Worm (Caenorhabditis elegans) whole organism, young adult: ENCODE results near the gene col-76.

ENCODE experiments used
- B0019.2 ChIP-seq: fragments of 200-800 bp; sonication (Bioruptor generic); conservative IDR thresholded peaks from 2 replicates; pipeline ENCODE4 v1.3.6; 2022; ENCODE audit warnings: missing genetic modification reagents, missing genetic modification characterization, missing compliant biosample characterization
- B0336.3 ChIP-seq: fragments of 200-800 bp; sonication (Bioruptor generic); IDR thresholded peaks from 2 replicates; pipeline ENCODE4 v1.3.6; 2022; ENCODE audit warnings: missing genetic modification characterization, missing compliant biosample characterization
- D2030.7 ChIP-seq: fragments of 200-800 bp; sonication (Bioruptor generic); IDR thresholded peaks from 2 replicates; pipeline ENCODE4 v1.3.6; 2022; ENCODE audit warnings: missing genetic modification reagents, missing genetic modification characterization, missing compliant biosample characterization
- F22D6.2 ChIP-seq: sonication (generic microtip); optimal IDR thresholded peaks from 2 replicates; lab custom pipeline; 2016; ENCODE audit warnings: mild to moderate bottlenecking, missing genetic modification characterization, missing compliant biosample characterization
- F23B12.7 ChIP-seq: sonication (generic microtip); optimal IDR thresholded peaks from 2 replicates; lab custom pipeline; 2017; ENCODE audit warnings: missing genetic modification characterization, mild to moderate bottlenecking, missing compliant biosample characterization, antibody characterized with exemption, moderate library complexity; ENCODE audit not compliant: insufficient read depth
- F33H1.4 ChIP-seq: fragments of 200-800 bp; sonication (Bioruptor generic); IDR thresholded peaks from 2 replicates; pipeline ENCODE4 v1.3.6; 2022; ENCODE audit warnings: missing genetic modification reagents, missing genetic modification characterization, missing compliant biosample characterization
- F57C9.4 ChIP-seq: sonication (generic microtip); optimal IDR thresholded peaks from 2 replicates; lab custom pipeline; 2017; ENCODE audit warnings: mild to moderate bottlenecking, missing genetic modification characterization, missing compliant biosample characterization
- T26A5.8 ChIP-seq: sonication (generic microtip); optimal IDR thresholded peaks from 2 replicates; lab custom pipeline; 2016; ENCODE audit warnings: missing genetic modification characterization, missing compliant biosample characterization
- Y53F4B.3 ChIP-seq: fragments of 200-800 bp; sonication (Bioruptor generic); IDR thresholded peaks from 2 replicates; pipeline ENCODE4 v1.3.6; 2022; ENCODE audit warnings: missing genetic modification reagents, missing genetic modification characterization, missing compliant biosample characterization
- Y56A3A.18 ChIP-seq: fragments of 200-800 bp; sonication (Bioruptor generic); IDR thresholded peaks from 2 replicates; pipeline ENCODE4 v1.3.6; 2022; ENCODE audit warnings: missing genetic modification reagents, missing genetic modification characterization, missing compliant biosample characterization
- Y67H2A.10 ChIP-seq: fragments of 200-800 bp; sonication (Bioruptor generic); conservative IDR thresholded peaks from 2 replicates; pipeline ENCODE4 v1.3.6; 2022; ENCODE audit warnings: missing genetic modification reagents, missing genetic modification characterization, missing compliant biosample characterization
- Y79H2A.3 ChIP-seq: fragments of 200-800 bp; sonication (Bioruptor generic); conservative IDR thresholded peaks from 2 replicates; pipeline ENCODE4 v1.3.6; 2022; ENCODE audit warnings: missing genetic modification reagents, missing genetic modification characterization, missing compliant biosample characterization
- Y95B8A.8 ChIP-seq: fragments of 200-800 bp; sonication (Bioruptor generic); IDR thresholded peaks from 2 replicates; pipeline ENCODE4 v1.3.6; 2022; ENCODE audit warnings: missing genetic modification reagents, missing genetic modification characterization, missing compliant biosample characterization
- akir-1 ChIP-seq: fragments of 200-800 bp; sonication (Bioruptor generic); optimal IDR thresholded peaks from 2 replicates; lab custom pipeline; 2018; ENCODE audit warnings: mild to moderate bottlenecking, missing genetic modification characterization, moderate library complexity, missing compliant biosample characterization
- ama-1 ChIP-seq, 3 experiments: fragments of 150-350 bp in 1 of 3; sonication (generic microtip) in 2 of 3; optimal IDR thresholded peaks; 2 replicates each; lab custom pipeline; 2014 to 2018; ENCODE audit warnings: missing biosample characterization in 2 of 3, missing genetic modification characterization in 2 of 3, missing genetic modification reagents in 2 of 3
- aptf-3 ChIP-seq: fragments of 200-800 bp; sonication (Bioruptor generic); IDR thresholded peaks from 2 replicates; pipeline ENCODE4 v1.3.6; 2022; ENCODE audit warnings: missing genetic modification characterization, missing compliant biosample characterization
- attf-6 ChIP-seq: fragments of 200-800 bp; sonication (Bioruptor generic); IDR thresholded peaks from 2 replicates; pipeline ENCODE4 v1.3.6; 2022; ENCODE audit warnings: missing genetic modification reagents, missing genetic modification characterization, missing compliant biosample characterization
- bed-1 ChIP-seq: fragments of 200-800 bp; sonication (Bioruptor generic); IDR thresholded peaks from 2 replicates; pipeline ENCODE4 v1.3.6; 2022; ENCODE audit warnings: missing genetic modification reagents, missing genetic modification characterization, missing compliant biosample characterization
- chd-7 ChIP-seq: sonication (generic microtip); optimal IDR thresholded peaks from 2 replicates; lab custom pipeline; 2016; ENCODE audit warnings: mild to moderate bottlenecking, missing genetic modification characterization, moderate library complexity, missing compliant biosample characterization
- egl-44 ChIP-seq: fragments of 200-800 bp; sonication (Bioruptor generic); IDR thresholded peaks from 2 replicates; pipeline ENCODE4 v1.3.6; 2022; ENCODE audit warnings: missing genetic modification reagents, missing genetic modification characterization, missing compliant biosample characterization
- egrh-3 ChIP-seq: fragments of 200-800 bp; sonication (Bioruptor generic); IDR thresholded peaks from 2 replicates; pipeline ENCODE4 v1.3.6; 2022; ENCODE audit warnings: missing genetic modification reagents, missing genetic modification characterization, missing compliant biosample characterization
- ekl-4 ChIP-seq: fragments of 200-800 bp; sonication (Bioruptor generic); IDR thresholded peaks from 2 replicates; pipeline ENCODE4 v1.3.6; 2022; ENCODE audit warnings: missing genetic modification reagents, missing genetic modification characterization, missing compliant biosample characterization
- gei-17 ChIP-seq: fragments of 200-800 bp; sonication (Bioruptor generic); optimal IDR thresholded peaks from 2 replicates; lab custom pipeline; 2018; ENCODE audit warnings: mild to moderate bottlenecking, missing genetic modification characterization, missing compliant biosample characterization
- hmg-20 ChIP-seq: fragments of 200-800 bp; sonication (Bioruptor generic); IDR thresholded peaks from 2 replicates; pipeline ENCODE4 v1.3.6; 2022; ENCODE audit warnings: missing genetic modification reagents, missing genetic modification characterization, missing compliant biosample characterization
- hrde-1 ChIP-seq: sonication (generic microtip); optimal IDR thresholded peaks from 2 replicates; lab custom pipeline; 2016; ENCODE audit warnings: missing genetic modification characterization, mild to moderate bottlenecking, missing compliant biosample characterization, moderate library complexity, missing genotype, missing genetic modification reagents, borderline replicate concordance
- lag-1 ChIP-seq: fragments of 200-800 bp; sonication (Bioruptor generic); IDR thresholded peaks from 2 replicates; pipeline ENCODE4 v1.3.6; 2022; ENCODE audit warnings: missing genetic modification reagents, missing genetic modification characterization, missing compliant biosample characterization
- let-607 ChIP-seq, 2 experiments: fragments of 200-800 bp in 1 of 2; sonication (Bioruptor generic) in 1 of 2; sonication (generic microtip) in 1 of 2; optimal IDR thresholded peaks; 2 replicates each; lab custom pipeline; 2016 to 2018; ENCODE audit warnings: mild to moderate bottlenecking in 2 of 2, missing compliant biosample characterization in 2 of 2, missing genetic modification characterization in 2 of 2, moderate library complexity in 2 of 2, missing genotype in 1 of 2
- lin-26 ChIP-seq: fragments of 200-800 bp; sonication (Bioruptor generic); IDR thresholded peaks from 2 replicates; pipeline ENCODE4 v1.3.6; 2022; ENCODE audit warnings: missing genetic modification reagents, missing genetic modification characterization, missing compliant biosample characterization
- lin-40 ChIP-seq: sonication (generic microtip); optimal IDR thresholded peaks from 2 replicates; lab custom pipeline; 2016; ENCODE audit warnings: missing genetic modification characterization, mild to moderate bottlenecking, missing compliant biosample characterization, missing genotype, missing genetic modification reagents
- lsl-1 ChIP-seq: fragments of 200-800 bp; sonication (Bioruptor generic); optimal IDR thresholded peaks from 2 replicates; lab custom pipeline; 2018; ENCODE audit warnings: mild to moderate bottlenecking, missing genetic modification characterization, moderate library complexity, missing compliant biosample characterization
- madf-6 ChIP-seq: fragments of 200-800 bp; sonication (Bioruptor generic); IDR thresholded peaks from 2 replicates; pipeline ENCODE4 v1.3.6; 2022; ENCODE audit warnings: missing genetic modification reagents, missing genetic modification characterization, missing compliant biosample characterization
- nfya-1 ChIP-seq: sonication (generic microtip); optimal IDR thresholded peaks from 2 replicates; lab custom pipeline; 2017; ENCODE audit warnings: antibody characterized with exemption, missing compliant biosample characterization, missing genetic modification characterization, borderline replicate concordance; ENCODE audit not compliant: insufficient read depth
- nhr-120 ChIP-seq: fragments of 200-800 bp; sonication (Bioruptor generic); IDR thresholded peaks from 2 replicates; pipeline ENCODE4 v1.3.6; 2022; ENCODE audit warnings: missing genetic modification characterization, missing compliant biosample characterization
- nhr-179 ChIP-seq: sonication (generic microtip); optimal IDR thresholded peaks from 2 replicates; lab custom pipeline; 2016; ENCODE audit warnings: mild to moderate bottlenecking, missing genetic modification characterization, missing compliant biosample characterization
- nhr-27 ChIP-seq: fragments of 200-800 bp; sonication (Bioruptor generic); optimal IDR thresholded peaks from 2 replicates; lab custom pipeline; 2018; ENCODE audit warnings: mild to moderate bottlenecking, missing genetic modification characterization, moderate library complexity, missing compliant biosample characterization
- nhr-80 ChIP-seq: sonication (generic microtip); optimal IDR thresholded peaks from 2 replicates; lab custom pipeline; 2016; ENCODE audit warnings: missing genetic modification characterization, missing compliant biosample characterization
- rec-8 ChIP-seq, 2 experiments: sonication (generic microtip); optimal IDR thresholded peaks; 2 replicates each; lab custom pipeline; 2016; ENCODE audit warnings: mild to moderate bottlenecking in 2 of 2, missing genetic modification characterization in 2 of 2, missing genetic modification reagents in 2 of 2, missing genotype in 2 of 2, missing biosample characterization in 1 of 2, missing compliant biosample characterization in 1 of 2, moderate library complexity in 1 of 2
- repo-1 ChIP-seq: sonication (generic microtip); optimal IDR thresholded peaks from 2 replicates; lab custom pipeline; 2017; ENCODE audit warnings: mild to moderate bottlenecking, missing genetic modification characterization, missing compliant biosample characterization
- sea-2 ChIP-seq: fragments of 200-800 bp; sonication (Bioruptor generic); IDR thresholded peaks from 2 replicates; pipeline ENCODE4 v1.3.6; 2022; ENCODE audit warnings: missing genetic modification characterization, missing compliant biosample characterization
- snpc-1.3 ChIP-seq: sonication (generic microtip); optimal IDR thresholded peaks from 2 replicates; lab custom pipeline; 2017; ENCODE audit warnings: missing genetic modification characterization, mild to moderate bottlenecking, missing compliant biosample characterization, antibody characterized with exemption, moderate library complexity, missing genotype, missing genetic modification reagents; ENCODE audit not compliant: insufficient read depth
- snpc-4 ChIP-seq, 5 experiments: fragments of 150-350 bp in 1 of 5; sonication (generic microtip) in 4 of 5; optimal IDR thresholded peaks; 2 replicates each; lab custom pipeline; 2014 to 2018; ENCODE audit warnings: missing genetic modification characterization in 5 of 5, missing biosample characterization in 3 of 5, antibody characterized with exemption in 2 of 5, mild to moderate bottlenecking in 2 of 5, missing compliant biosample characterization in 2 of 5, missing genotype in 2 of 5, moderate library complexity in 2 of 5, missing genetic modification reagents in 1 of 5
- somi-1 ChIP-seq: fragments of 200-800 bp; sonication (Bioruptor generic); optimal IDR thresholded peaks from 2 replicates; lab custom pipeline; 2018; ENCODE audit warnings: mild to moderate bottlenecking, missing genetic modification characterization, missing compliant biosample characterization
- tbp1 ChIP-seq: fragments of 200-800 bp; sonication (Bioruptor generic); optimal IDR thresholded peaks from 2 replicates; lab custom pipeline; 2018; ENCODE audit warnings: mild to moderate bottlenecking, missing genetic modification characterization, missing compliant biosample characterization
- tlf-1 ChIP-seq: fragments of 200-800 bp; sonication (Bioruptor generic); optimal IDR thresholded peaks from 2 replicates; lab custom pipeline; 2018; ENCODE audit warnings: mild to moderate bottlenecking, missing genetic modification characterization, missing compliant biosample characterization
- zfh-2 ChIP-seq: fragments of 200-800 bp; sonication (Bioruptor generic); conservative IDR thresholded peaks from 2 replicates; pipeline ENCODE4 v1.3.6; 2022; ENCODE audit warnings: missing genetic modification reagents, missing genetic modification characterization, missing compliant biosample characterization
- zim-3 ChIP-seq: sonication (generic microtip); optimal IDR thresholded peaks from 2 replicates; lab custom pipeline; 2017; ENCODE audit warnings: mild to moderate bottlenecking, missing genetic modification characterization, moderate library complexity, missing compliant biosample characterization

Gene col-76

ce11 chrII:8185016-8185493 lies 19.1 kb upstream of the col-76 start, which contains the start of the genes mig-5 and cct-1 (continued):
- TF ChIP-seq nfya-1 = no peak
- peak; percentile 74; the same call in 1 of the 2 replicates for TF ChIP-seq Y95B8A.8 (GFP tag; lab: Robert Waterston, UW)
- no peak for TF ChIP-seq egl-44 (GFP tag; lab: Robert Waterston, UW)
- TF ChIP-seq somi-1 = peak; percentile 87
- TF ChIP-seq gei-17 = peak; percentile 64
- TF ChIP-seq ama-1 (optimal IDR thresholded peaks at IDR 0.05; lab: Kevin White, UChicago) = no peak
- no peak for TF ChIP-seq ama-1 (GFP tag; optimal IDR thresholded peaks at IDR 0.05; lab: Kevin White, UChicago)
- TF ChIP-seq madf-6 (GFP tag; lab: Robert Waterston, UW) = peak; percentile 85
- peak in 1 of 2 experiments; percentile 84 for TF ChIP-seq let-607 (tag; optimal IDR thresholded peaks at IDR 0.05; lab: Kevin White, UChicago)
- no peak for TF ChIP-seq nhr-27 (tag; lab: Kevin White, UChicago)
- TF ChIP-seq lag-1 = no peak
- 0 out of 2 replicates have a peak, but pooled peaks have one; percentile 33 for TF ChIP-seq attf-6 (GFP tag; lab: Robert Waterston, UW)
- peak; percentile 62 for TF ChIP-seq nhr-80 (tag; lab: Kevin White, UChicago)
- no peak for TF ChIP-seq aptf-3 (GFP tag; lab: Robert Waterston, UW)
- peak; percentile 84 for TF ChIP-seq repo-1 (tag; lab: Kevin White, UChicago)
- TF ChIP-seq lin-26 (GFP tag; lab: Robert Waterston, UW) = no peak
- no peak for TF ChIP-seq akir-1
- peak; percentile 91 for TF ChIP-seq ekl-4 (GFP tag; lab: Robert Waterston, UW)
- peak; percentile 79 for TF ChIP-seq lsl-1 (GFP tag; lab: Kevin White, UChicago)
- peak; percentile 54; the same call in 1 of the 2 replicates for TF ChIP-seq Y67H2A.10 (GFP tag; lab: Robert Waterston, UW)
- TF ChIP-seq zfh-2 = no peak
- TF ChIP-seq hrde-1 (tag; lab: Kevin White, UChicago) = peak; percentile 17
- no peak for TF ChIP-seq Y79H2A.3
- TF ChIP-seq F23B12.7 (tag; lab: Kevin White, UChicago) = peak; percentile 83
- TF ChIP-seq rec-8 (tag; optimal IDR thresholded peaks at IDR 0.05; lab: Kevin White, UChicago) = no peak
- TF ChIP-seq snpc-4 (GFP tag; optimal IDR thresholded peaks at IDR 0.05; lab: Kevin White, UChicago) = peak; percentile 57
- peak; percentile 75 to 83 (median 76) for TF ChIP-seq snpc-4 (tag; optimal IDR thresholded peaks at IDR 0.05; lab: Kevin White, UChicago)
- peak; percentile 86; the same call in 1 of the 2 replicates for TF ChIP-seq Y56A3A.18 (GFP tag; lab: Robert Waterston, UW)
- no peak for TF ChIP-seq F57C9.4 (tag; lab: Kevin White, UChicago)
- TF ChIP-seq F22D6.2 (tag; lab: Kevin White, UChicago) = peak; percentile 60
- no peak for TF ChIP-seq nhr-120 (GFP tag; lab: Robert Waterston, UW)
- TF ChIP-seq hmg-20 (GFP tag; lab: Robert Waterston, UW) = peak; percentile 73; the same call in 1 of the 2 replicates
- peak; percentile 84 for TF ChIP-seq tlf-1 (GFP tag; lab: Kevin White, UChicago)
- TF ChIP-seq bed-1 (GFP tag; lab: Robert Waterston, UW) = no peak
- TF ChIP-seq zim-3 (tag; lab: Kevin White, UChicago) = no peak
- TF ChIP-seq egrh-3 (GFP tag; lab: Robert Waterston, UW) = no peak
- TF ChIP-seq sea-2 = no peak
- TF ChIP-seq snpc-1.3 (tag; lab: Kevin White, UChicago) = peak; percentile 62
- peak; percentile 72 for TF ChIP-seq tbp1 (GFP tag; lab: Kevin White, UChicago)
- peak; percentile 7 for TF ChIP-seq chd-7 (tag; lab: Kevin White, UChicago)
- TF ChIP-seq lin-40 = peak; percentile 96
- TF ChIP-seq nhr-179 (tag; lab: Kevin White, UChicago) = no peak
- peak; percentile 100 for TF ChIP-seq F33H1.4 (GFP tag; lab: Robert Waterston, UW)
- TF ChIP-seq B0019.2 (GFP tag; lab: Robert Waterston, UW) = 0 out of 2 replicates have a peak, but pooled peaks have one; percentile 22
- no peak for TF ChIP-seq T26A5.8 (tag; lab: Kevin White, UChicago)
- no peak for TF ChIP-seq Y53F4B.3 (GFP tag; lab: Robert Waterston, UW)
- TF ChIP-seq D2030.7 (GFP tag; lab: Robert Waterston, UW) = peak; percentile 64; the same call in 1 of the 2 replicates
- peak; percentile 79 for TF ChIP-seq B0336.3 (GFP tag; lab: Robert Waterston, UW)
